Worm (Caenorhabditis elegans) whole organism, L1 larva: ENCODE data around the gene hst-3.2.

ENCODE experiments used
- ama-1 ChIP-seq: fragments of 150-350 bp; optimal IDR thresholded peaks from 2 replicates; lab custom pipeline; 2014
- fkh-4 ChIP-seq: sonication (generic microtip); optimal IDR thresholded peaks from 2 replicates; lab custom pipeline; 2016; ENCODE audit warnings: missing compliant biosample characterization, missing genetic modification characterization, borderline replicate concordance
- hlh-17 ChIP-seq: fragments of 200-800 bp; sonication (Bioruptor generic); optimal IDR thresholded peaks from 2 replicates; lab custom pipeline; 2018; ENCODE audit warnings: missing genetic modification characterization, mild to moderate bottlenecking, missing compliant biosample characterization, moderate library complexity, borderline replicate concordance
- jun-1 ChIP-seq: fragments of 150-350 bp; optimal IDR thresholded peaks from 2 replicates; lab custom pipeline; 2014; ENCODE audit warnings: missing biosample characterization, missing genetic modification reagents, missing genetic modification characterization
- nhr-237 ChIP-seq: fragments of 150-350 bp; optimal IDR thresholded peaks from 2 replicates; lab custom pipeline; 2014; ENCODE audit warnings: missing biosample characterization, missing genetic modification characterization
- snu-23 ChIP-seq: sonication (generic microtip); optimal IDR thresholded peaks from 2 replicates; lab custom pipeline; 2016; ENCODE audit warnings: missing genetic modification characterization, missing compliant biosample characterization

DNA sequence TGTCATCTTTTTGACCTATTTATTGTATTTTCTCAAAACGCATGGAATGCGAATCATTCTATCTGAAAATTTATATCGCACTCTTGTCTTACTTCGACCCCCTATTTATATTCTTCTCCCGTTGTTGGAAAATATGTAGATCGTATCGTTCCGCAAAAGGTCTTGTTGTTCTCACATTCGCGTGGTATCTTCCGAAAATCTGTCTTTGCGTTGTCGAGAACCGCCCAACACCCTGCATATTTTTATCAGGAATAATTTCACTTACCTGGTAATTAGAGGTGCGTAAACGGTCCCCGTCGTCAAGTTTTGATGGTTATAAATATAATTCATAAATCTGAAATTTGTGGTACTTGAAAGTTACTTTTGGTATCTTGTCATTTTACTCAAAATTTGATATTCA lies 20.9 kb downstream of the hst-3.2 start:
- TF ChIP-seq nhr-237 = no peak
- no peak for TF ChIP-seq ama-1 (lab: Kevin White, UChicago)
- no peak for TF ChIP-seq hlh-17 (GFP tag; lab: Kevin White, UChicago)
- TF ChIP-seq fkh-4 (tag; lab: Kevin White, UChicago) = no peak
- TF ChIP-seq jun-1 = no peak
- TF ChIP-seq snu-23 (GFP tag; lab: Kevin White, UChicago) = no peak
